ENCODE assay signal across 2 worm cellular contexts in the genomic region with DNA sequence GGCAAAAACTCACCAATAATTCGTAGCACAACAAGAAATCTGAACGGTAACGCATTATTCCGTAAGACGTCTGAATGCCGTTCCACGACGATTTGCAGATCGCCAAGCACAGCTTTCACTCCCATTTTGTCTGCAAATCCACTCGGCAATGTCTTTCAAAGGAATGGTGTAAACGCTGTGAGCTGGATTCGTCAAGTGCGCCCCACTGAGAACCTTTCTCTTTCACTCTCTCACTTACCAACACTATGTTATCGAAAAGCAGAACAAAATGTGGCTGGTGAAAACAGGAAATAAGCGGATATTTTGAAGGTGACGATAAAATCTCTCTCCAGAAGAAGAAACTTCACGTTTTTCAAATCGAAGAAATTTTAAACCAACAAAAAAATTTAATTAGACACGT.
TF ChIP-seq lines count a peak whose summit lies in the region.

No protein-coding gene starts in this region.

TF ChIP-seq in whole organism, L1 larva, 84 proteins besides CTCF, POLR2A, EP300 and RAD21 (continued from another document):
- TF ChIP-seq lin-35 (GFP tag; optimal IDR thresholded peaks at IDR 0.05; lab: Kevin White, UChicago) (peak; percentile 49 to 70), unc-130 (tag; optimal IDR thresholded peaks at IDR 0.05; lab: Kevin White, UChicago) (no peak), lin-15B (tag; optimal IDR thresholded peaks at IDR 0.05; lab: Kevin White, UChicago) (peak; percentile 70), zip-4 (GFP tag; optimal IDR thresholded peaks at IDR 0.05; lab: Kevin White, UChicago) (no peak), unc-86 (tag; optimal IDR thresholded peaks at IDR 0.05; lab: Kevin White, UChicago) (no peak), C34B4.2 (tag; optimal IDR thresholded peaks at IDR 0.05; lab: Kevin White, UChicago) (no peak)

TF ChIP-seq in whole organism, L4 larva, 104 proteins besides CTCF, POLR2A, EP300 and RAD21 (continued from another document):
- no peak for TF ChIP-seq nhr-11 (tag; optimal IDR thresholded peaks at IDR 0.05; lab: Kevin White, UChicago)
TF ChIP-seq in whole organism, L4 larva: peak in this region for 18.
